Worm (Caenorhabditis elegans) whole organism, young adult: Measurements from ENCODE around the gene str-6.
A peak's percentile ranks its signal among the peaks of the same experiment; 100 is the strongest.

Experiments used
- C17E4.6 ChIP-seq: fragments of 200-800 bp; sonication (Bioruptor generic); IDR thresholded peaks from 2 replicates; pipeline ENCODE4 v1.3.6; 2022; ENCODE audit warnings: missing genetic modification reagents, missing genetic modification characterization, missing compliant biosample characterization
- F10E7.11 ChIP-seq: sonication (generic microtip); optimal IDR thresholded peaks from 2 replicates; lab custom pipeline; 2017; ENCODE audit warnings: mild to moderate bottlenecking, missing genetic modification characterization, moderate library complexity, missing compliant biosample characterization
- F57C9.4 ChIP-seq: sonication (generic microtip); optimal IDR thresholded peaks from 2 replicates; lab custom pipeline; 2017; ENCODE audit warnings: mild to moderate bottlenecking, missing genetic modification characterization, missing compliant biosample characterization
- K12H6.12 ChIP-seq: fragments of 200-800 bp; sonication (Bioruptor generic); optimal IDR thresholded peaks from 2 replicates; lab custom pipeline; 2018; ENCODE audit warnings: mild to moderate bottlenecking, missing genetic modification characterization, missing compliant biosample characterization
- Y53F4B.3 ChIP-seq: fragments of 200-800 bp; sonication (Bioruptor generic); IDR thresholded peaks from 2 replicates; pipeline ENCODE4 v1.3.6; 2022; ENCODE audit warnings: missing genetic modification reagents, missing genetic modification characterization, missing compliant biosample characterization
- Y67H2A.10 ChIP-seq: fragments of 200-800 bp; sonication (Bioruptor generic); conservative IDR thresholded peaks from 2 replicates; pipeline ENCODE4 v1.3.6; 2022; ENCODE audit warnings: missing genetic modification reagents, missing genetic modification characterization, missing compliant biosample characterization
- akir-1 ChIP-seq: fragments of 200-800 bp; sonication (Bioruptor generic); optimal IDR thresholded peaks from 2 replicates; lab custom pipeline; 2018; ENCODE audit warnings: mild to moderate bottlenecking, missing genetic modification characterization, moderate library complexity, missing compliant biosample characterization
- ama-1 ChIP-seq, 3 experiments: fragments of 150-350 bp in 1 of 3; sonication (generic microtip) in 2 of 3; optimal IDR thresholded peaks; 2 replicates each; lab custom pipeline; 2014 to 2018; ENCODE audit warnings: missing biosample characterization in 2 of 3, missing genetic modification characterization in 2 of 3, missing genetic modification reagents in 2 of 3
- aptf-3 ChIP-seq: fragments of 200-800 bp; sonication (Bioruptor generic); IDR thresholded peaks from 2 replicates; pipeline ENCODE4 v1.3.6; 2022; ENCODE audit warnings: missing genetic modification characterization, missing compliant biosample characterization
- athp-1 ChIP-seq: sonication (generic microtip); optimal IDR thresholded peaks from 2 replicates; lab custom pipeline; 2017; ENCODE audit warnings: mild to moderate bottlenecking, missing genetic modification characterization, missing compliant biosample characterization
- bed-1 ChIP-seq: fragments of 200-800 bp; sonication (Bioruptor generic); IDR thresholded peaks from 2 replicates; pipeline ENCODE4 v1.3.6; 2022; ENCODE audit warnings: missing genetic modification reagents, missing genetic modification characterization, missing compliant biosample characterization
- bed-2 ChIP-seq: fragments of 200-800 bp; sonication (Bioruptor generic); IDR thresholded peaks from 2 replicates; pipeline ENCODE4 v1.3.6; 2022; ENCODE audit warnings: missing genetic modification reagents, missing genetic modification characterization, missing compliant biosample characterization
- cebp-1 ChIP-seq, 2 experiments: fragments of 200-800 bp in 1 of 2; sonication (Bioruptor generic) in 1 of 2; sonication (generic microtip) in 1 of 2; IDR thresholded peaks in 1 of 2; optimal IDR thresholded peaks in 1 of 2; 2 replicates each; pipeline versions ENCODE4 v1.3.6 to Lab custom; 2017 to 2022; ENCODE audit warnings: missing compliant biosample characterization in 2 of 2, missing genetic modification characterization in 2 of 2, mild to moderate bottlenecking in 1 of 2, missing genetic modification reagents in 1 of 2, moderate library complexity in 1 of 2
- ceh-27 ChIP-seq: fragments of 200-800 bp; sonication (Bioruptor generic); optimal IDR thresholded peaks from 2 replicates; lab custom pipeline; 2018; ENCODE audit warnings: mild to moderate bottlenecking, missing genetic modification characterization, moderate library complexity, missing compliant biosample characterization
- ceh-40 ChIP-seq: fragments of 200-800 bp; sonication (Bioruptor generic); IDR thresholded peaks from 2 replicates; pipeline ENCODE4 v1.3.6; 2022; ENCODE audit warnings: missing genetic modification characterization, missing compliant biosample characterization
- die-1 ChIP-seq: sonication (generic microtip); optimal IDR thresholded peaks from 2 replicates; lab custom pipeline; 2016; ENCODE audit warnings: missing genotype, mild to moderate bottlenecking, missing genetic modification characterization, missing compliant biosample characterization
- dpff-1 ChIP-seq: sonication (generic microtip); optimal IDR thresholded peaks from 2 replicates; lab custom pipeline; 2017; ENCODE audit warnings: mild to moderate bottlenecking, missing genetic modification characterization, missing compliant biosample characterization
- egl-18 ChIP-seq: fragments of 200-800 bp; sonication (Bioruptor generic); IDR thresholded peaks from 2 replicates; pipeline ENCODE4 v1.3.6; 2022; ENCODE audit warnings: missing genetic modification reagents, missing genetic modification characterization, missing compliant biosample characterization
- him-1 ChIP-seq: sonication (generic microtip); optimal IDR thresholded peaks from 2 replicates; lab custom pipeline; 2016; ENCODE audit warnings: missing genotype, missing genetic modification reagents, missing genetic modification characterization, missing compliant biosample characterization
- hmg-20 ChIP-seq: fragments of 200-800 bp; sonication (Bioruptor generic); IDR thresholded peaks from 2 replicates; pipeline ENCODE4 v1.3.6; 2022; ENCODE audit warnings: missing genetic modification reagents, missing genetic modification characterization, missing compliant biosample characterization
- hsf-1 ChIP-seq: fragments of 200-800 bp; sonication (Bioruptor generic); IDR thresholded peaks from 2 replicates; pipeline ENCODE4 v1.3.6; 2022; ENCODE audit warnings: missing genetic modification reagents, missing genetic modification characterization, missing compliant biosample characterization
- lag-1 ChIP-seq: fragments of 200-800 bp; sonication (Bioruptor generic); IDR thresholded peaks from 2 replicates; pipeline ENCODE4 v1.3.6; 2022; ENCODE audit warnings: missing genetic modification reagents, missing genetic modification characterization, missing compliant biosample characterization
- lin-26 ChIP-seq: fragments of 200-800 bp; sonication (Bioruptor generic); IDR thresholded peaks from 2 replicates; pipeline ENCODE4 v1.3.6; 2022; ENCODE audit warnings: missing genetic modification reagents, missing genetic modification characterization, missing compliant biosample characterization
- lin-40 ChIP-seq: sonication (generic microtip); optimal IDR thresholded peaks from 2 replicates; lab custom pipeline; 2016; ENCODE audit warnings: missing genetic modification characterization, mild to moderate bottlenecking, missing compliant biosample characterization, missing genotype, missing genetic modification reagents
- madf-10 ChIP-seq: sonication (generic microtip); optimal IDR thresholded peaks from 2 replicates; lab custom pipeline; 2016; ENCODE audit warnings: mild to moderate bottlenecking, missing genetic modification characterization, missing compliant biosample characterization
- madf-3 ChIP-seq: fragments of 200-800 bp; sonication (Bioruptor generic); IDR thresholded peaks from 2 replicates; pipeline ENCODE4 v1.3.6; 2022; ENCODE audit warnings: missing genetic modification reagents, missing genetic modification characterization, missing compliant biosample characterization
- mcd-1 ChIP-seq: fragments of 200-800 bp; sonication (Bioruptor generic); IDR thresholded peaks from 2 replicates; pipeline ENCODE4 v1.3.6; 2022; ENCODE audit warnings: missing genetic modification reagents, missing genetic modification characterization, missing compliant biosample characterization
- mes-4 ChIP-seq: sonication (generic microtip); optimal IDR thresholded peaks from 2 replicates; lab custom pipeline; 2016; ENCODE audit warnings: missing genotype, missing genetic modification characterization, missing compliant biosample characterization
- nfya-1 ChIP-seq: sonication (generic microtip); optimal IDR thresholded peaks from 2 replicates; lab custom pipeline; 2017; ENCODE audit warnings: antibody characterized with exemption, missing compliant biosample characterization, missing genetic modification characterization, borderline replicate concordance; ENCODE audit not compliant: insufficient read depth
- nhr-27 ChIP-seq: fragments of 200-800 bp; sonication (Bioruptor generic); optimal IDR thresholded peaks from 2 replicates; lab custom pipeline; 2018; ENCODE audit warnings: mild to moderate bottlenecking, missing genetic modification characterization, moderate library complexity, missing compliant biosample characterization
- nhr-90 ChIP-seq: sonication (generic microtip); optimal IDR thresholded peaks from 2 replicates; lab custom pipeline; 2016; ENCODE audit warnings: missing genotype, mild to moderate bottlenecking, missing genetic modification characterization, missing compliant biosample characterization
- pbrm-1 ChIP-seq: fragments of 200-800 bp; sonication (Bioruptor generic); IDR thresholded peaks from 2 replicates; pipeline ENCODE4 v1.3.6; 2022; ENCODE audit warnings: missing genetic modification reagents, missing genetic modification characterization, missing compliant biosample characterization
- pha-4 ChIP-seq: fragments of 150-350 bp; sonication (generic microtip); optimal IDR thresholded peaks from 2 replicates; lab custom pipeline; 2014; ENCODE audit warnings: missing biosample characterization, missing genetic modification reagents, missing genetic modification characterization
- rec-8 ChIP-seq, 2 experiments: sonication (generic microtip); optimal IDR thresholded peaks; 2 replicates each; lab custom pipeline; 2016; ENCODE audit warnings: mild to moderate bottlenecking in 2 of 2, missing genetic modification characterization in 2 of 2, missing genetic modification reagents in 2 of 2, missing genotype in 2 of 2, missing biosample characterization in 1 of 2, missing compliant biosample characterization in 1 of 2, moderate library complexity in 1 of 2
- sea-2 ChIP-seq: fragments of 200-800 bp; sonication (Bioruptor generic); IDR thresholded peaks from 2 replicates; pipeline ENCODE4 v1.3.6; 2022; ENCODE audit warnings: missing genetic modification characterization, missing compliant biosample characterization
- snpc-3.4 ChIP-seq: sonication (generic microtip); optimal IDR thresholded peaks from 2 replicates; lab custom pipeline; 2017; ENCODE audit warnings: missing genetic modification characterization, mild to moderate bottlenecking, missing compliant biosample characterization, antibody characterized with exemption, moderate library complexity, missing genotype, missing genetic modification reagents
- snpc-4 ChIP-seq, 5 experiments: fragments of 150-350 bp in 1 of 5; sonication (generic microtip) in 4 of 5; optimal IDR thresholded peaks; 2 replicates each; lab custom pipeline; 2014 to 2018; ENCODE audit warnings: missing genetic modification characterization in 5 of 5, missing biosample characterization in 3 of 5, antibody characterized with exemption in 2 of 5, mild to moderate bottlenecking in 2 of 5, missing compliant biosample characterization in 2 of 5, missing genotype in 2 of 5, moderate library complexity in 2 of 5, missing genetic modification reagents in 1 of 5
- somi-1 ChIP-seq: fragments of 200-800 bp; sonication (Bioruptor generic); optimal IDR thresholded peaks from 2 replicates; lab custom pipeline; 2018; ENCODE audit warnings: mild to moderate bottlenecking, missing genetic modification characterization, missing compliant biosample characterization
- sptf-2 ChIP-seq: fragments of 200-800 bp; sonication (Bioruptor generic); optimal IDR thresholded peaks from 2 replicates; lab custom pipeline; 2018; ENCODE audit warnings: mild to moderate bottlenecking, missing genetic modification characterization, missing compliant biosample characterization
- unc-130 ChIP-seq: sonication (generic microtip); optimal IDR thresholded peaks from 2 replicates; lab custom pipeline; 2016; ENCODE audit warnings: missing genetic modification reagents, missing genetic modification characterization, missing compliant biosample characterization
- unc-62 ChIP-seq: fragments of 150-350 bp; optimal IDR thresholded peaks from 2 replicates; lab custom pipeline; 2014; ENCODE audit warnings: missing biosample characterization, missing genetic modification reagents, missing genetic modification characterization
- zfh-2 ChIP-seq: fragments of 200-800 bp; sonication (Bioruptor generic); conservative IDR thresholded peaks from 2 replicates; pipeline ENCODE4 v1.3.6; 2022; ENCODE audit warnings: missing genetic modification reagents, missing genetic modification characterization, missing compliant biosample characterization
- zim-3 ChIP-seq: sonication (generic microtip); optimal IDR thresholded peaks from 2 replicates; lab custom pipeline; 2017; ENCODE audit warnings: mild to moderate bottlenecking, missing genetic modification characterization, moderate library complexity, missing compliant biosample characterization

Gene str-6

DNA sequence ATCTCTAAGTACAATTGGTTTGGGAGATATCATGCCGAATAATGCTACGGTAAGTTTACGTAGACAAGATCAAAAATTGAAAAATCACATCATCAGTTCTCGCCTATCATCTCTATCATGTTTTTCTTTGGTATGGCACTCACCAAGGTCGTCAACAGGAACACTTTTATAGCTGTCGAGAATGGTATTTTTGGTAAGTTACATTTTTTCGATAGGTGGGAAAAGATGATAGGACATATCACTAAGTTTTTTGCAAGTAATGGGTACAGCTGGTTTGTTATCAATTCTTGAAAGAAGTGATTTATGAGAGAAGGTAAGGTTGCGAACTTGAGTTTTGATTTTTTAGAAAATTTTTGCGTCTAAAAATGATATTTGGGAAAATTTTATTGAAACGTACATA is 42.0 kb downstream of the str-6 start:
- no peak for TF ChIP-seq snpc-3.4 (tag; lab: Kevin White, UChicago)
- peak; percentile 27 for TF ChIP-seq somi-1
- TF ChIP-seq akir-1 (GFP tag; lab: Kevin White, UChicago) = no peak
- no peak for TF ChIP-seq K12H6.12 (tag; lab: Kevin White, UChicago)
- no peak for TF ChIP-seq hsf-1 (GFP tag; lab: Robert Waterston, UW)
- TF ChIP-seq F10E7.11 (tag; lab: Kevin White, UChicago) = no peak
- TF ChIP-seq lin-26 = no peak
- no peak for TF ChIP-seq dpff-1

DNA sequence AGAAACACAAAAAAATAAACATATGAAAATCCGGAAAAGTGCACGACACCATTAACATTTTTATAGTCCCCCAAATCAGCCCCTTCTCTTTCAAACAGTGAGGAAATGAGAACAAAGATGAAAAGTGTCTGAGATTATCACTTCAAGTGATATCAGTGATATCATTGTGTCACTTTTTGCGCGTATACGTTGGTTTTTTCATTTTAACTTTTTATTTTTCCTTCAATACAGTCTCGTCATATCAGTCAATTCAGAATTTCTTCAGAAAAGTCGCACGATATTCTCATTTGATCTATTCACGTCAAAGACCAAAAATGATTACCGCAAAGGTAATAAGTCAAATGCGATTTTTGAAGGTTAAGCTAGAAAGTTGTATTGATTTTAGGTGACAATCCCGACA is 45.3 kb downstream of the str-6 start, which contains the start of gene twk-34:
TSS of gene twk-34 (plus strand) at position 216 of the 400 bp plus-strand sequence.
- TF ChIP-seq die-1 (tag; lab: Kevin White, UChicago) (no peak), ama-1 (optimal IDR thresholded peaks at IDR 0.05; lab: Kevin White, UChicago) (no peak), ama-1 (GFP tag; optimal IDR thresholded peaks at IDR 0.05; lab: Kevin White, UChicago) (no peak), aptf-3 (no peak), unc-62 (no peak), ceh-27 (GFP tag; lab: Kevin White, UChicago) (no peak), lin-40 (tag; lab: Kevin White, UChicago) (no peak), sptf-2 (GFP tag; lab: Kevin White, UChicago) (no peak), pha-4 (tag; lab: Kevin White, UChicago) (no peak), nfya-1 (tag; lab: Kevin White, UChicago) (no peak), madf-3 (GFP tag; lab: Robert Waterston, UW) (no peak), bed-2 (GFP tag; lab: Robert Waterston, UW) (no peak), mcd-1 (GFP tag; lab: Robert Waterston, UW) (no peak), madf-10 (tag; lab: Kevin White, UChicago) (no peak)

DNA sequence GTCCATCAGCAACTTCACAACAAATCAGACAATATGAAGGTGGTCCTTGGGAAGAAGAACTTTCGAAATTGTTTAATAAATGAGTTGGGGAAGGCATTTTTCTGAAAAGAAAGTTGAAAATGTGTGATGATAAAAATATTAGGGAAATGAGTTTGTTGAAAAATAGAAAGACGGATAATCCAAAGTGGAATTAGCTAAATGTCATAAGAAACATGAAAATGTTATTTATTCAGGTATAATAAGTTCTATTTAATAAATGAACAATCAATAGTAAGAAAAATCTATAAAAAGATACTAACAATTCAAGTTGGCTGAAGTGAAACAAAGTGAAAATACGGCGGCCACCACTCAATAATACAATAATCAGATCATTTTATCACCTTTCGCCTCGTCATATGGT is 47.8 kb downstream of the str-6 start, which contains the start of gene nhr-53:
TSS of gene nhr-53 (minus strand) at position 101 of the 400 bp plus-strand sequence.
- TF ChIP-seq hsf-1 (GFP tag; lab: Robert Waterston, UW) = no peak
- no peak for TF ChIP-seq him-1 (tag; lab: Kevin White, UChicago)
- TF ChIP-seq zim-3 = no peak
- no peak for TF ChIP-seq ceh-27 (GFP tag; lab: Kevin White, UChicago)
- no peak for TF ChIP-seq mcd-1 (GFP tag; lab: Robert Waterston, UW)
- no peak for TF ChIP-seq pbrm-1
- no peak for TF ChIP-seq nhr-27 (tag; lab: Kevin White, UChicago)
- no peak for TF ChIP-seq Y67H2A.10
- TF ChIP-seq athp-1 = no peak
- no peak for TF ChIP-seq K12H6.12 (tag; lab: Kevin White, UChicago)
- no peak for TF ChIP-seq zfh-2 (GFP tag; lab: Robert Waterston, UW)
- TF ChIP-seq egl-18 = no peak
- no peak for TF ChIP-seq bed-1 (GFP tag; lab: Robert Waterston, UW)

DNA sequence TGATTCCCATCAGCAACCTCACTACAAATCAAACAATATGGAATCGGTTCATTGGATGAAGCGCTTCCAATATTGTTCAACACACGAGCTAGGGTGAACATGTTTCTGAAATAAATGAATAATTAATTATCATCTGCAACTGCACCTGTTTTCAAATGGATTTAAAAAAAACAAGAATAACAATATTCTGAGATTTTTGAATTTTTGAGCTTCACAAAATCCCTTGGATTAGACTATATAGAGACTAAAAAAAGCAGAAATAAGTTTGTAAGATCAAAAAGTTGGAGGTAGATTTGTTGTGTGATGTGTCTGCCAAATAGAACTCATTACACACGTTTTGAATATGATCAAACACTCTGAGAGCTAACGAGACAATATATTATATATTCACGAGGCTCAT is 50.2 kb downstream of the str-6 start, which contains the start of gene nhr-199:
TSS of gene nhr-199 (minus strand) at position 101 of the 400 bp plus-strand sequence.
- TF ChIP-seq hmg-20 (no peak), athp-1 (no peak), sea-2 (GFP tag; lab: Robert Waterston, UW) (no peak), rec-8 (tag; optimal IDR thresholded peaks at IDR 0.05; lab: Kevin White, UChicago) (no peak), pha-4 (tag; lab: Kevin White, UChicago) (no peak), mes-4 (tag; lab: Kevin White, UChicago) (no peak), Y53F4B.3 (GFP tag; lab: Robert Waterston, UW) (no peak), egl-18 (no peak), cebp-1 (GFP tag; IDR thresholded peaks at IDR 0.05; lab: Robert Waterston, UW) (no peak), cebp-1 (tag; optimal IDR thresholded peaks at IDR 0.05; lab: Kevin White, UChicago) (no peak), lag-1 (GFP tag; lab: Robert Waterston, UW) (no peak), ceh-40 (GFP tag; lab: Robert Waterston, UW) (no peak), snpc-4 (GFP tag; optimal IDR thresholded peaks at IDR 0.05; lab: Kevin White, UChicago) (no peak), snpc-4 (tag; optimal IDR thresholded peaks at IDR 0.05; lab: Kevin White, UChicago) (no peak), nhr-90 (tag; lab: Kevin White, UChicago) (no peak), F57C9.4 (tag; lab: Kevin White, UChicago) (no peak), madf-10 (tag; lab: Kevin White, UChicago) (no peak), unc-130 (GFP tag; lab: Kevin White, UChicago) (no peak), C17E4.6 (GFP tag; lab: Robert Waterston, UW) (no peak)
